Worm (Caenorhabditis elegans) whole organism, L3 larva: Measurements from ENCODE around the gene F32D8.15.
A peak's percentile ranks its signal among the peaks of the same experiment; 100 is the strongest.

ENCODE experiments used
- R02D3.7 ChIP-seq: fragments of 150-350 bp; optimal IDR thresholded peaks from 2 replicates; lab custom pipeline; 2014; ENCODE audit warnings: missing biosample characterization, missing genetic modification characterization
- ZK546.5 ChIP-seq: sonication (generic microtip); optimal IDR thresholded peaks from 2 replicates; lab custom pipeline; 2017; ENCODE audit warnings: missing biosample characterization, missing genetic modification characterization
- aly-2 ChIP-seq: fragments of 150-350 bp; optimal IDR thresholded peaks from 2 replicates; lab custom pipeline; 2014; ENCODE audit warnings: missing biosample characterization, missing genetic modification characterization
- ama-1 ChIP-seq: fragments of 150-350 bp; optimal IDR thresholded peaks from 2 replicates; lab custom pipeline; 2018
- ceh-16 ChIP-seq: sonication (generic microtip); optimal IDR thresholded peaks from 2 replicates; lab custom pipeline; 2017; ENCODE audit warnings: missing biosample characterization, missing genetic modification characterization
- ceh-28 ChIP-seq: fragments of 150-350 bp; optimal IDR thresholded peaks from 2 replicates; lab custom pipeline; 2014; ENCODE audit warnings: missing biosample characterization, missing genetic modification reagents, missing genetic modification characterization
- ceh-82 ChIP-seq: fragments of 150-350 bp; optimal IDR thresholded peaks from 2 replicates; lab custom pipeline; 2014; ENCODE audit warnings: missing biosample characterization, missing genetic modification characterization
- ceh-9 ChIP-seq: sonication (generic microtip); optimal IDR thresholded peaks from 2 replicates; lab custom pipeline; 2018; ENCODE audit warnings: missing biosample characterization, missing genetic modification characterization
- daf-12 ChIP-seq: fragments of 150-350 bp; optimal IDR thresholded peaks from 2 replicates; lab custom pipeline; 2014; ENCODE audit warnings: missing biosample characterization, missing genetic modification reagents, missing genetic modification characterization
- egl-27 ChIP-seq: sonication (generic microtip); optimal IDR thresholded peaks from 4 replicates; lab custom pipeline; 2017; ENCODE audit warnings: missing biosample characterization, missing genetic modification reagents, missing genetic modification characterization
- egl-5 ChIP-seq: fragments of 150-350 bp; optimal IDR thresholded peaks from 2 replicates; lab custom pipeline; 2017; ENCODE audit warnings: missing biosample characterization, missing genetic modification reagents, missing genetic modification characterization, inconsistent platforms
- elt-1 ChIP-seq: fragments of 150-350 bp; optimal IDR thresholded peaks from 2 replicates; lab custom pipeline; 2014; ENCODE audit warnings: missing biosample characterization, missing genetic modification characterization
- elt-2 ChIP-seq: sonication (generic microtip); optimal IDR thresholded peaks from 2 replicates; lab custom pipeline; 2016; ENCODE audit warnings: missing genetic modification reagents, mild to moderate bottlenecking, missing genetic modification characterization, missing compliant biosample characterization
- elt-3 ChIP-seq, 3 experiments: fragments of 150-350 bp in 1 of 3; sonication (generic microtip) in 2 of 3; optimal IDR thresholded peaks; 2 replicates in 2 of 3; 4 replicates in 1 of 3; lab custom pipeline; 2014 to 2017; ENCODE audit warnings: missing biosample characterization in 3 of 3, missing genetic modification characterization in 3 of 3
- eor-1 ChIP-seq, 2 experiments: fragments of 150-350 bp; optimal IDR thresholded peaks; 2 replicates each; lab custom pipeline; 2014 to 2018; ENCODE audit warnings: missing biosample characterization in 2 of 2, missing genetic modification characterization in 2 of 2
- fkh-10 ChIP-seq: sonication (generic microtip); optimal IDR thresholded peaks from 2 replicates; lab custom pipeline; 2017; ENCODE audit warnings: missing biosample characterization, missing genetic modification reagents, missing genetic modification characterization
- fkh-2 ChIP-seq: fragments of 150-350 bp; optimal IDR thresholded peaks from 2 replicates; lab custom pipeline; 2014; ENCODE audit warnings: missing biosample characterization, missing genetic modification reagents, missing genetic modification characterization
- fos-1 ChIP-seq: fragments of 150-350 bp; optimal IDR thresholded peaks from 2 replicates; lab custom pipeline; 2014; ENCODE audit warnings: missing biosample characterization, missing genetic modification characterization
- hmg-11 ChIP-seq: sonication (generic microtip); optimal IDR thresholded peaks from 2 replicates; lab custom pipeline; 2016; ENCODE audit warnings: missing genetic modification characterization, missing compliant biosample characterization
- jun-1 ChIP-seq: fragments of 150-350 bp; optimal IDR thresholded peaks from 2 replicates; lab custom pipeline; 2014; ENCODE audit warnings: missing biosample characterization, missing genetic modification reagents, missing genetic modification characterization
- lin-15B ChIP-seq: fragments of 150-350 bp; optimal IDR thresholded peaks from 2 replicates; lab custom pipeline; 2014; ENCODE audit warnings: missing biosample characterization, missing genetic modification characterization
- lin-39 ChIP-seq: fragments of 150-350 bp; optimal IDR thresholded peaks from 2 replicates; lab custom pipeline; 2018; ENCODE audit warnings: missing biosample characterization, missing genetic modification reagents, missing genetic modification characterization
- lsy-12 ChIP-seq: sonication (generic microtip); optimal IDR thresholded peaks from 2 replicates; lab custom pipeline; 2016; ENCODE audit warnings: mild to moderate bottlenecking, missing genetic modification characterization, missing compliant biosample characterization
- mdl-1 ChIP-seq: fragments of 150-350 bp; optimal IDR thresholded peaks from 2 replicates; lab custom pipeline; 2014; ENCODE audit warnings: missing biosample characterization, missing genetic modification characterization
- mml-1 ChIP-seq: fragments of 150-350 bp; sonication (generic microtip); optimal IDR thresholded peaks from 3 replicates; lab custom pipeline; 2014; ENCODE audit warnings: missing biosample characterization, missing genetic modification characterization
- nfya-1 ChIP-seq: sonication (generic microtip); optimal IDR thresholded peaks from 2 replicates; lab custom pipeline; 2017; ENCODE audit warnings: missing genetic modification characterization, mild to moderate bottlenecking, missing compliant biosample characterization, antibody characterized with exemption, moderate library complexity; ENCODE audit not compliant: insufficient read depth
- nhr-11 ChIP-seq: fragments of 150-350 bp; optimal IDR thresholded peaks from 2 replicates; lab custom pipeline; 2014; ENCODE audit warnings: missing biosample characterization, missing genetic modification characterization
- nhr-12 ChIP-seq: fragments of 150-350 bp; optimal IDR thresholded peaks from 2 replicates; lab custom pipeline; 2014; ENCODE audit warnings: missing biosample characterization, missing genetic modification characterization
- nhr-23 ChIP-seq: fragments of 150-350 bp; optimal IDR thresholded peaks from 2 replicates; lab custom pipeline; 2014; ENCODE audit warnings: missing biosample characterization, missing genetic modification reagents, missing genetic modification characterization
- nhr-237 ChIP-seq: fragments of 150-350 bp; optimal IDR thresholded peaks from 2 replicates; lab custom pipeline; 2014; ENCODE audit warnings: missing biosample characterization, missing genetic modification characterization
- nhr-25 ChIP-seq: sonication (generic microtip); optimal IDR thresholded peaks from 2 replicates; lab custom pipeline; 2017; ENCODE audit warnings: missing biosample characterization, missing genetic modification characterization
- nhr-28 ChIP-seq: fragments of 150-350 bp; optimal IDR thresholded peaks from 2 replicates; lab custom pipeline; 2014; ENCODE audit warnings: missing biosample characterization, missing genetic modification characterization
- nhr-43 ChIP-seq: sonication (generic microtip); optimal IDR thresholded peaks from 2 replicates; lab custom pipeline; 2016; ENCODE audit warnings: mild to moderate bottlenecking, missing genetic modification characterization, missing compliant biosample characterization; ENCODE audit not compliant: poor library complexity, severe bottlenecking
- nhr-67 ChIP-seq: fragments of 150-350 bp; optimal IDR thresholded peaks from 2 replicates; lab custom pipeline; 2014; ENCODE audit warnings: missing biosample characterization, missing genetic modification characterization
- nhr-76 ChIP-seq: fragments of 150-350 bp; sonication (generic microtip); optimal IDR thresholded peaks from 5 replicates; lab custom pipeline; 2014; ENCODE audit warnings: missing biosample characterization, missing genetic modification characterization
- nhr-77 ChIP-seq: fragments of 150-350 bp; optimal IDR thresholded peaks from 2 replicates; lab custom pipeline; 2014; ENCODE audit warnings: missing biosample characterization, missing genetic modification characterization
- pha-4 ChIP-seq: fragments of 150-350 bp; optimal IDR thresholded peaks from 2 replicates; lab custom pipeline; 2014; ENCODE audit warnings: missing biosample characterization, missing genetic modification reagents, missing genetic modification characterization
- pqm-1 ChIP-seq: fragments of 150-350 bp; optimal IDR thresholded peaks from 2 replicates; lab custom pipeline; 2017; ENCODE audit warnings: missing biosample characterization, missing genetic modification characterization, inconsistent platforms
- sea-2 ChIP-seq: fragments of 150-350 bp; sonication (generic microtip); optimal IDR thresholded peaks from 4 replicates; lab custom pipeline; 2014; ENCODE audit warnings: missing biosample characterization, missing genetic modification reagents, missing genetic modification characterization
- skn-1 ChIP-seq: fragments of 150-350 bp; optimal IDR thresholded peaks from 2 replicates; lab custom pipeline; 2014; ENCODE audit warnings: missing biosample characterization, missing genetic modification characterization
- snpc-4 ChIP-seq: fragments of 150-350 bp; optimal IDR thresholded peaks from 2 replicates; lab custom pipeline; 2014; ENCODE audit warnings: missing biosample characterization, missing genetic modification characterization
- tbx-2 ChIP-seq: sonication (generic microtip); optimal IDR thresholded peaks from 2 replicates; lab custom pipeline; 2016; ENCODE audit warnings: mild to moderate bottlenecking, missing genetic modification characterization, missing compliant biosample characterization
- unc-39 ChIP-seq: sonication (generic microtip); optimal IDR thresholded peaks from 4 replicates; lab custom pipeline; 2017; ENCODE audit warnings: missing biosample characterization, missing genetic modification characterization
- unc-62 ChIP-seq: fragments of 150-350 bp; sonication (generic microtip); optimal IDR thresholded peaks from 4 replicates; lab custom pipeline; 2014; ENCODE audit warnings: missing biosample characterization, missing genetic modification reagents, missing genetic modification characterization
- zag-1 ChIP-seq: fragments of 150-350 bp; optimal IDR thresholded peaks from 2 replicates; lab custom pipeline; 2014; ENCODE audit warnings: missing biosample characterization, missing genetic modification characterization
- ztf-11 ChIP-seq: fragments of 150-350 bp; optimal IDR thresholded peaks from 2 replicates; lab custom pipeline; 2014; ENCODE audit warnings: missing biosample characterization, missing genetic modification characterization
- ztf-4 ChIP-seq: fragments of 150-350 bp; optimal IDR thresholded peaks from 2 replicates; lab custom pipeline; 2014; ENCODE audit warnings: missing biosample characterization, missing genetic modification characterization

F32D8.15 gene

DNA sequence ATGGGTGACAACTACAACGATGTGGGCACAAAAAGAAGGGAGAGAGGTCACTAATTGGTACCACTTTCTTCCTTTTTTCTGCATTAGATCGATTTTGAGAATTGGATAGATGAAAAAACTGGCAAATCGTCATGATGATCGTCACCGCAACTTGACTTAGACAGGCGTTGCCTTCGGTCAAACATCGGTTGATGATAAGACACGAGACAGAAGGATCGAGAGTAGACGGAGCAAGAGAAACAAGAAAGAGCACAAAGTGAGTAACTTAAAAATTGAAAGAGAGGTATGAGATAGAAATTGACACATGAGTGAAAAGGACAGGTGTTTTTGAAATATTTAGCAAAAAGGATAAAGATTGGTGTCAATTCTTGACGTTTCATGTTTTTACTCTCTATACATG is 33.8 kb upstream of the F32D8.15 start:
- TF ChIP-seq fkh-2 (tag; lab: Kevin White, UChicago) (no peak), nhr-12 (no peak), zag-1 (tag; lab: Kevin White, UChicago) (no peak), lin-15B (tag; lab: Kevin White, UChicago) (no peak), elt-2 (tag; lab: Kevin White, UChicago) (peak; percentile 23), daf-12 (tag; lab: Kevin White, UChicago) (no peak), pqm-1 (tag; lab: Kevin White, UChicago) (peak; percentile 9), eor-1 (tag; optimal IDR thresholded peaks at IDR 0.05; lab: Kevin White, UChicago) (no peak)

DNA sequence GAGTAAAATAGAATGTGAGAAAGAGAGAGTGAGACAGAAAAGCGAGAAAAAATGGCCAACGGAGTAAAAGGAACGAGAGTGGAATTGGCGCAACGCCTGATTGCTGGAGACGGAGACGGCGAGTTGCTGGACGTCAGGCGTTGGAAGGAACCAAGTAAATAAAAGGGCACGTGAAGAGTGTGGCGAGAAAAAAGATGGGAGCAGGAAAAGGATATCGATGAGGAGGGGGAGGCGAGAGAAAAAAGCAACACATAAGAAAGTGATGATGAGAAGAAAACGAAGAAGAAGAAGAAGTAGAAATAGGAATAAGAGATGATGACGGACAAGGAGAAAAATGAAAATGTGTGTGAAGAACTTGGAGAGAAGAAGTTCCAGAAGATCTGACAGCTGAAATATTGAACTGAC is 32.4 kb upstream of the F32D8.15 start:
- TF ChIP-seq ZK546.5, result no peak
- peak; percentile 83 for TF ChIP-seq mdl-1 (tag; lab: Kevin White, UChicago)
- peak; percentile 12 for TF ChIP-seq fkh-2 (tag; lab: Kevin White, UChicago)
- TF ChIP-seq lin-15B (tag; lab: Kevin White, UChicago), result peak; percentile 45
- TF ChIP-seq ztf-4 (tag; lab: Kevin White, UChicago), result no peak
- TF ChIP-seq nhr-67 (tag; lab: Kevin White, UChicago), result no peak
- TF ChIP-seq nhr-237 (tag; lab: Kevin White, UChicago), result no peak
- TF ChIP-seq nhr-28 (tag; lab: Kevin White, UChicago), result no peak
- TF ChIP-seq ztf-11, result no peak
- TF ChIP-seq nhr-43 (tag; lab: Kevin White, UChicago), result peak; percentile 60
- peak; percentile 47 for TF ChIP-seq snpc-4 (tag; lab: Kevin White, UChicago)
- peak; percentile 56 for TF ChIP-seq nhr-11 (tag; lab: Kevin White, UChicago)
- TF ChIP-seq ceh-16 (tag; lab: Kevin White, UChicago), result no peak
- peak; percentile 92 for TF ChIP-seq fkh-10 (GFP tag; lab: Kevin White, UChicago)
- TF ChIP-seq ceh-82 (tag; lab: Kevin White, UChicago), result peak; percentile 7
- no peak for TF ChIP-seq nhr-25 (tag; lab: Kevin White, UChicago)
- peak; percentile 66 for TF ChIP-seq egl-27 (tag; lab: Kevin White, UChicago)
- TF ChIP-seq unc-39 (tag; lab: Kevin White, UChicago), result no peak
- TF ChIP-seq elt-1 (tag; lab: Kevin White, UChicago), result peak; percentile 49
- TF ChIP-seq daf-12 (tag; lab: Kevin White, UChicago), result no peak
- no peak for TF ChIP-seq eor-1 (tag; optimal IDR thresholded peaks at IDR 0.05; lab: Kevin White, UChicago)
- TF ChIP-seq hmg-11 (tag; lab: Kevin White, UChicago), result peak; percentile 90
- no peak for TF ChIP-seq nhr-76
- TF ChIP-seq tbx-2 (tag; lab: Kevin White, UChicago), result peak; percentile 67
- peak; percentile 65 for TF ChIP-seq lin-39 (tag; lab: Kevin White, UChicago)
- peak; percentile 16 for TF ChIP-seq skn-1 (tag; lab: Kevin White, UChicago)
- peak; percentile 35 for TF ChIP-seq zag-1 (tag; lab: Kevin White, UChicago)
- peak; percentile 55 for TF ChIP-seq mml-1
- TF ChIP-seq pqm-1 (tag; lab: Kevin White, UChicago), result peak; percentile 46
- no peak for TF ChIP-seq aly-2
- TF ChIP-seq elt-2 (tag; lab: Kevin White, UChicago), result peak; percentile 36
- TF ChIP-seq sea-2 (GFP tag; lab: Kevin White, UChicago), result no peak
- TF ChIP-seq nfya-1 (tag; lab: Kevin White, UChicago), result peak; percentile 87
- no peak for TF ChIP-seq ama-1 (lab: Kevin White, UChicago)
- TF ChIP-seq elt-3 (tag; optimal IDR thresholded peaks at IDR 0.05; lab: Kevin White, UChicago), result no peak
- TF ChIP-seq nhr-12, result no peak
- TF ChIP-seq lsy-12 (tag; lab: Kevin White, UChicago), result peak; percentile 54
- no peak for TF ChIP-seq ceh-9
- no peak for TF ChIP-seq nhr-77
- peak; percentile 33 for TF ChIP-seq nhr-23
- peak; percentile 71 for TF ChIP-seq jun-1
- TF ChIP-seq unc-62 (GFP tag; lab: Kevin White, UChicago), result peak; percentile 80
- TF ChIP-seq pha-4 (tag; lab: Kevin White, UChicago), result peak; percentile 92
- peak; percentile 39 for TF ChIP-seq R02D3.7 (tag; lab: Kevin White, UChicago)
- peak; percentile 69 for TF ChIP-seq egl-5 (tag; lab: Kevin White, UChicago)
- no peak for TF ChIP-seq fos-1 (tag; lab: Kevin White, UChicago)
- peak; percentile 60 for TF ChIP-seq ceh-28
